Fruit fly (Drosophila melanogaster) whole organism, prepupa: ENCODE data around the gene CG5359.
A peak's percentile ranks its signal among the peaks of the same experiment; 100 is the strongest.

Experiments used
- Blimp-1 ChIP-seq: fragments of 200-800 bp; sonication (Bioruptor generic); optimal IDR thresholded peaks from 3 replicates; lab custom pipeline; 2017; ENCODE audit warnings: missing biosample characterization, missing genetic modification characterization, mild to moderate bottlenecking, moderate library complexity, missing genetic modification reagents
- CG11902 ChIP-seq: fragments of 200-800 bp; sonication (Bioruptor generic); optimal IDR thresholded peaks from 3 replicates; lab custom pipeline; 2016; ENCODE audit warnings: missing biosample characterization, missing genetic modification characterization
- CG15336 ChIP-seq: fragments of 200-800 bp; sonication (Bioruptor generic); IDR thresholded peaks from 2 replicates; pipeline ENCODE4 v1.3.6; 2022; ENCODE audit warnings: missing biosample characterization, missing genetic modification characterization
- CG1621 ChIP-seq: fragments of 200-800 bp; sonication (Bioruptor generic); optimal IDR thresholded peaks from 3 replicates; lab custom pipeline; 2018; ENCODE audit warnings: missing biosample characterization, mild to moderate bottlenecking, missing genetic modification characterization
- CG16779 ChIP-seq: fragments of 200-800 bp; sonication (Bioruptor generic); optimal IDR thresholded peaks from 3 replicates; lab custom pipeline; 2017; ENCODE audit warnings: missing biosample characterization, mild to moderate bottlenecking, missing genetic modification characterization
- CG3032 ChIP-seq: fragments of 200-800 bp; optimal IDR thresholded peaks from 2 replicates; lab custom pipeline; 2019; ENCODE audit warnings: missing biosample characterization, mild to moderate bottlenecking, missing genetic modification characterization, moderate library complexity
- CG31627 ChIP-seq: fragments of 200-800 bp; sonication (Bioruptor generic); optimal IDR thresholded peaks from 3 replicates; lab custom pipeline; 2016; ENCODE audit warnings: missing biosample characterization, missing genetic modification characterization
- CG32006 ChIP-seq: fragments of 200-800 bp; sonication (Bioruptor generic); optimal IDR thresholded peaks from 3 replicates; lab custom pipeline; 2017; ENCODE audit warnings: missing biosample characterization, mild to moderate bottlenecking, missing genetic modification characterization
- CG34406 ChIP-seq: fragments of 200-800 bp; sonication (Bioruptor generic); optimal IDR thresholded peaks from 3 replicates; lab custom pipeline; 2016; ENCODE audit warnings: missing biosample characterization, missing genetic modification characterization
- CG3919 ChIP-seq: fragments of 200-800 bp; sonication (Bioruptor generic); optimal IDR thresholded peaks from 3 replicates; lab custom pipeline; 2016; ENCODE audit warnings: missing biosample characterization, missing genetic modification characterization
- CG4318 ChIP-seq: fragments of 200-800 bp; sonication (Bioruptor generic); optimal IDR thresholded peaks from 3 replicates; lab custom pipeline; 2017; ENCODE audit warnings: missing biosample characterization, mild to moderate bottlenecking, missing genetic modification characterization
- CG6163 ChIP-seq: fragments of 200-800 bp; sonication (Bioruptor generic); IDR thresholded peaks from 3 replicates; pipeline ENCODE4 v1.3.6; 2022; ENCODE audit warnings: missing biosample characterization, missing genetic modification characterization
- CG6276 ChIP-seq: fragments of 200-800 bp; sonication (Bioruptor generic); optimal IDR thresholded peaks from 2 replicates; lab custom pipeline; 2017; ENCODE audit warnings: missing biosample characterization, mild to moderate bottlenecking, missing genetic modification characterization
- CG6854 ChIP-seq: fragments of 200-800 bp; sonication (Bioruptor generic); optimal IDR thresholded peaks from 2 replicates; lab custom pipeline; 2017; ENCODE audit warnings: missing biosample characterization, mild to moderate bottlenecking, missing genetic modification characterization
- CG7368 ChIP-seq: fragments of 200-800 bp; sonication (Bioruptor generic); optimal IDR thresholded peaks from 3 replicates; lab custom pipeline; 2016; ENCODE audit warnings: missing biosample characterization, missing genetic modification characterization
- CG8319 ChIP-seq: fragments of 200-800 bp; sonication (Bioruptor generic); optimal IDR thresholded peaks from 3 replicates; lab custom pipeline; 2016; ENCODE audit warnings: missing biosample characterization, missing genetic modification characterization
- CG9139 ChIP-seq: fragments of 200-800 bp; sonication (Bioruptor generic); optimal IDR thresholded peaks from 3 replicates; lab custom pipeline; 2017; ENCODE audit warnings: missing biosample characterization, mild to moderate bottlenecking, missing genetic modification characterization
- Eip75B ChIP-seq: fragments of 200-800 bp; sonication (Bioruptor generic); optimal IDR thresholded peaks from 3 replicates; lab custom pipeline; 2016; ENCODE audit warnings: missing biosample characterization, missing genetic modification characterization
- Eip78C ChIP-seq: fragments of 200-800 bp; sonication (Bioruptor generic); peaks from one replicate; lab custom pipeline; 2016; ENCODE audit warnings: missing biosample characterization, missing genetic modification characterization
- Eip93F ChIP-seq: fragments of 200-800 bp; sonication (Bioruptor generic); optimal IDR thresholded peaks from 2 replicates; lab custom pipeline; 2016; ENCODE audit warnings: missing biosample characterization, mild to moderate bottlenecking, missing genetic modification characterization
- Ets21C ChIP-seq: fragments of 200-800 bp; sonication (Bioruptor generic); optimal IDR thresholded peaks from 3 replicates; lab custom pipeline; 2016; ENCODE audit warnings: missing biosample characterization, missing genetic modification characterization
- Ets96B ChIP-seq: fragments of 200-800 bp; optimal IDR thresholded peaks from 2 replicates; lab custom pipeline; 2019; ENCODE audit warnings: missing biosample characterization, mild to moderate bottlenecking, missing genetic modification characterization, moderate library complexity
- Gug ChIP-seq: fragments of 200-800 bp; sonication (Bioruptor generic); IDR thresholded peaks from 2 replicates; pipeline ENCODE4 v1.3.6; 2022; ENCODE audit warnings: missing biosample characterization, missing genetic modification characterization
- Hr38 ChIP-seq: sonication (Bioruptor generic); optimal IDR thresholded peaks from 2 replicates; lab custom pipeline; 2016; ENCODE audit warnings: missing biosample characterization, missing genetic modification characterization
- Hr39 ChIP-seq: fragments of 200-800 bp; sonication (Bioruptor generic); optimal IDR thresholded peaks from 2 replicates; lab custom pipeline; 2016; ENCODE audit warnings: missing biosample characterization, missing genetic modification characterization
- Hr4 ChIP-seq: fragments of 200-800 bp; sonication (Bioruptor generic); optimal IDR thresholded peaks from 3 replicates; lab custom pipeline; 2016; ENCODE audit warnings: missing biosample characterization, missing genetic modification characterization
- Lpt ChIP-seq: fragments of 200-800 bp; sonication (Bioruptor generic); optimal IDR thresholded peaks from 3 replicates; lab custom pipeline; 2016; ENCODE audit warnings: missing biosample characterization, missing genetic modification characterization
- Met ChIP-seq: fragments of 200-800 bp; sonication (Bioruptor generic); optimal IDR thresholded peaks from 3 replicates; lab custom pipeline; 2016; ENCODE audit warnings: missing biosample characterization, missing genetic modification characterization
- OdsH ChIP-seq: fragments of 200-800 bp; sonication (Bioruptor generic); optimal IDR thresholded peaks from 3 replicates; lab custom pipeline; 2016; ENCODE audit warnings: missing biosample characterization, missing genetic modification characterization
- Sox14 ChIP-seq: fragments of 200-800 bp; sonication (Bioruptor generic); optimal IDR thresholded peaks from 3 replicates; lab custom pipeline; 2016; ENCODE audit warnings: missing biosample characterization, missing genetic modification characterization
- Sox15 ChIP-seq: fragments of 200-800 bp; sonication (Bioruptor generic); optimal IDR thresholded peaks from 3 replicates; lab custom pipeline; 2016; ENCODE audit warnings: missing biosample characterization, missing genetic modification characterization
- acj6 ChIP-seq: fragments of 200-800 bp; sonication (Bioruptor generic); optimal IDR thresholded peaks from 3 replicates; lab custom pipeline; 2016; ENCODE audit warnings: missing biosample characterization, missing genetic modification characterization
- dac ChIP-seq: fragments of 200-800 bp; sonication (Bioruptor generic); optimal IDR thresholded peaks from 2 replicates; lab custom pipeline; 2017; ENCODE audit warnings: missing biosample characterization, mild to moderate bottlenecking, missing genetic modification characterization
- dsx ChIP-seq: fragments of 200-800 bp; optimal IDR thresholded peaks from 3 replicates; lab custom pipeline; 2019; ENCODE audit warnings: missing biosample characterization, mild to moderate bottlenecking, missing genetic modification characterization, moderate library complexity; ENCODE audit not compliant: poor library complexity, severe bottlenecking
- esn ChIP-seq: fragments of 200-800 bp; sonication (Bioruptor generic); optimal IDR thresholded peaks from 2 replicates; lab custom pipeline; 2016; ENCODE audit warnings: missing biosample characterization, mild to moderate bottlenecking, missing genetic modification characterization, moderate library complexity
- fd59A ChIP-seq: fragments of 200-800 bp; sonication (Bioruptor generic); optimal IDR thresholded peaks from 2 replicates; lab custom pipeline; 2017; ENCODE audit warnings: missing biosample characterization, mild to moderate bottlenecking, missing genetic modification characterization, missing genetic modification reagents
- fkh ChIP-seq: fragments of 200-800 bp; sonication (Bioruptor generic); optimal IDR thresholded peaks from 3 replicates; lab custom pipeline; 2017; ENCODE audit warnings: missing biosample characterization, mild to moderate bottlenecking, missing genetic modification characterization, moderate library complexity
- net ChIP-seq: fragments of 200-800 bp; sonication (Bioruptor generic); optimal IDR thresholded peaks from 3 replicates; lab custom pipeline; 2016; ENCODE audit warnings: missing biosample characterization, missing genetic modification characterization
- pdm3 ChIP-seq: fragments of 200-800 bp; sonication (Bioruptor generic); optimal IDR thresholded peaks from 3 replicates; lab custom pipeline; 2016; ENCODE audit warnings: missing biosample characterization, missing genetic modification characterization
- spab ChIP-seq: fragments of 200-800 bp; sonication (Bioruptor generic); optimal IDR thresholded peaks from 2 replicates; lab custom pipeline; 2017; ENCODE audit warnings: missing biosample characterization, mild to moderate bottlenecking, missing genetic modification characterization, missing genetic modification reagents
- svp ChIP-seq: fragments of 200-800 bp; sonication (Bioruptor generic); peaks from one replicate; lab custom pipeline; 2016; ENCODE audit warnings: missing biosample characterization, missing genetic modification characterization
- topi ChIP-seq: fragments of 200-800 bp; sonication (Bioruptor generic); optimal IDR thresholded peaks from 3 replicates; lab custom pipeline; 2016; ENCODE audit warnings: missing biosample characterization, missing genetic modification characterization
- vri ChIP-seq: fragments of 200-800 bp; sonication (Bioruptor generic); optimal IDR thresholded peaks from 3 replicates; lab custom pipeline; 2016; ENCODE audit warnings: missing biosample characterization, mild to moderate bottlenecking, missing genetic modification characterization

The CG5359 gene

dm6 chr3R:10048035-10048774, 47.1 kb upstream of the CG5359 start (continued):
- TF ChIP-seq CG7368 (GFP tag; lab: Kevin White, UChicago) (peak; percentile 29), CG34406 (GFP tag; lab: Kevin White, UChicago) (peak; percentile 75), CG6854 (GFP tag; lab: Kevin White, UChicago) (peak; percentile 17), Blimp-1 (GFP tag; lab: Kevin White, UChicago) (peak; percentile 47), Lpt (GFP tag; lab: Kevin White, UChicago) (peak; percentile 34), Hr4 (peak; percentile 77), CG11902 (GFP tag; lab: Kevin White, UChicago) (no peak), fd59A (GFP tag; lab: Kevin White, UChicago) (peak; percentile 28), Ets96B (tag; lab: Kevin White, UChicago) (peak; percentile 41), Eip75B (GFP tag; lab: Kevin White, UChicago) (peak; percentile 59), CG3919 (peak; percentile 64), spab (GFP tag; lab: Kevin White, UChicago) (no peak), svp (peak; percentile 95), Met (GFP tag; lab: Kevin White, UChicago) (no peak), Ets21C (peak; percentile 64), Eip93F (GFP tag; lab: Kevin White, UChicago) (peak; percentile 51), CG16779 (no peak), pdm3 (GFP tag; lab: Kevin White, UChicago) (no peak), Hr38 (GFP tag; lab: Kevin White, UChicago) (no peak)

dm6 chr3R:10045343-10045742, 44.3 kb upstream of the CG5359 start, which contains the start of the genes CG11722 and mtTFB2:
CG11722 (minus strand) TSS chr3R:10045542.
mtTFB2 (plus strand) TSS chr3R:10045574.
- TF ChIP-seq Eip93F (GFP tag; lab: Kevin White, UChicago) (no peak), vri (GFP tag; lab: Kevin White, UChicago) (peak; percentile 42), Gug (GFP tag; lab: Robert Waterston, UW) (no peak), dac (GFP tag; lab: Kevin White, UChicago) (no peak), Eip78C (peak; percentile 48), topi (GFP tag; lab: Kevin White, UChicago) (peak; percentile 33), fkh (GFP tag; lab: Kevin White, UChicago) (peak; percentile 52), esn (GFP tag; lab: Kevin White, UChicago) (peak; percentile 6), Ets96B (tag; lab: Kevin White, UChicago) (no peak), CG3919 (no peak), dsx (GFP tag; lab: Kevin White, UChicago) (peak; percentile 1)

- TF ChIP-seq OdsH, result peak; percentile 83
- TF ChIP-seq CG1621, result peak; percentile 35
- TF ChIP-seq Ets21C, result peak; percentile 43
- peak; percentile 62 for TF ChIP-seq CG16779
- TF ChIP-seq CG6276 (GFP tag; lab: Kevin White, UChicago), result no peak
- TF ChIP-seq Sox14 (GFP tag; lab: Kevin White, UChicago), result peak; percentile 25
- peak; percentile 57 for TF ChIP-seq Lpt (GFP tag; lab: Kevin White, UChicago)
- peak; percentile 70 for TF ChIP-seq Met (GFP tag; lab: Kevin White, UChicago)
- TF ChIP-seq Hr39, result peak; percentile 69
- peak; percentile 89 for TF ChIP-seq svp
- peak; percentile 82 for TF ChIP-seq Eip78C
- TF ChIP-seq vri (GFP tag; lab: Kevin White, UChicago), result peak; percentile 69
- TF ChIP-seq topi (GFP tag; lab: Kevin White, UChicago), result peak; percentile 60
- peak; percentile 75 for TF ChIP-seq acj6 (GFP tag; lab: Kevin White, UChicago)
- TF ChIP-seq CG6854 (GFP tag; lab: Kevin White, UChicago), result no peak
- peak; percentile 21 for TF ChIP-seq CG9139 (GFP tag; lab: Kevin White, UChicago)
- TF ChIP-seq Gug (GFP tag; lab: Robert Waterston, UW), result peak; percentile 76
- TF ChIP-seq Ets96B (tag; lab: Kevin White, UChicago), result peak; percentile 82
- TF ChIP-seq net, result peak; percentile 68
- TF ChIP-seq CG15336, result peak; percentile 78
- peak; percentile 85 for TF ChIP-seq CG6163 (GFP tag; lab: Robert Waterston, UW)
- TF ChIP-seq Sox15, result peak; percentile 60
- peak; percentile 76 for TF ChIP-seq CG3919
- TF ChIP-seq spab (GFP tag; lab: Kevin White, UChicago), result peak; percentile 25
- TF ChIP-seq CG3032 (tag; lab: Kevin White, UChicago), result peak; percentile 86
- TF ChIP-seq CG32006 (GFP tag; lab: Kevin White, UChicago), result peak; percentile 74
- TF ChIP-seq Eip93F (GFP tag; lab: Kevin White, UChicago), result peak; percentile 45
- TF ChIP-seq CG8319 (GFP tag; lab: Kevin White, UChicago), result peak; percentile 18
- no peak for TF ChIP-seq CG4318
- peak; percentile 73 for TF ChIP-seq CG31627 (GFP tag; lab: Kevin White, UChicago)
Measured at dm6 chr3R:10042664-10043372, 41.7 kb upstream of the CG5359 start, which contains the start of the genes Mical and CG3909. Mical (minus strand) TSS chr3R:10042895. CG3909 (plus strand) TSS chr3R:10043270.
